Worm (Caenorhabditis elegans): ENCODE results near the gene Y43C5B.2.

The Y43C5B.2 gene

DNA sequence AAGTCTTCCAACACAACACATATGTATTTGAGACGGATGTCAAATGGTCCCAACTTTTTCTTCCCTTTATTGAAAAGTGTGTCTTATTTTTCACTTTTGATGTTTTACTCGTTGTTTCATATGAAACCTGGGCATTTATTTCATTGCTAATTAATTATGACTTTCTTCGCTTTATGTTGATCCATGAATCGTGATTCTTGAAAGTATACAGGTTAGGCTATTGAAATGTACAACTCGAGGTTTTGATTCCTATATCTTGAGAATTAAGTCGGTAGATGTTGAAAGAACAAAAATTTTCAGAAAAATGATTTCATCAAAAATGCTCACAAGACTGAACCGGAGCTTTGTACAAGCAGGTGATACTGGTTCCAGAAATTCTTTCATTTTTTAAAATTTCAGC is 35.0 kb upstream of the Y43C5B.2 start, which contains the start of gene nfu-1:
TSS of gene nfu-1 (plus strand) at position 301 of the 400 bp plus-strand sequence.
- no peak for TF ChIP-seq T26A5.8 (tag; optimal IDR thresholded peaks at IDR 0.05)
- no peak for TF ChIP-seq ztf-6 (GFP tag; IDR thresholded peaks at IDR 0.05)
- TF ChIP-seq lin-26 (GFP tag; IDR thresholded peaks at IDR 0.05), result no peak
- TF ChIP-seq madf-6 (GFP tag; IDR thresholded peaks at IDR 0.05), result peak; percentile 41; the same call in 1 of the 2 replicates
- TF ChIP-seq tbx-9 (tag; optimal IDR thresholded peaks at IDR 0.05; ENCODE audit: borderline replicate concordance), result no peak
- TF ChIP-seq mxl-1 (tag; optimal IDR thresholded peaks at IDR 0.05), result no peak
- TF ChIP-seq dpff-1 (tag; optimal IDR thresholded peaks at IDR 0.05), result no peak
- no peak for TF ChIP-seq F39B2.1 (GFP tag; IDR thresholded peaks at IDR 0.05)
- no peak for TF ChIP-seq gei-17 (GFP tag; optimal IDR thresholded peaks at IDR 0.05)
- TF ChIP-seq madf-10 (tag; optimal IDR thresholded peaks at IDR 0.05), result no peak
- TF ChIP-seq unc-62 (GFP tag; optimal IDR thresholded peaks at IDR 0.05), result no peak
- no peak for TF ChIP-seq let-526 (GFP tag; IDR thresholded peaks at IDR 0.05)
- TF ChIP-seq akir-1 (GFP tag; optimal IDR thresholded peaks at IDR 0.05), result no peak
- no peak for TF ChIP-seq rec-8 (tag; optimal IDR thresholded peaks at IDR 0.05)
- TF ChIP-seq nfya-1 (tag; optimal IDR thresholded peaks at IDR 0.05; ENCODE audit: borderline replicate concordance, insufficient read depth), result no peak
- no peak for TF ChIP-seq ama-1 (optimal IDR thresholded peaks at IDR 0.05)
- TF ChIP-seq ama-1 (GFP tag; optimal IDR thresholded peaks at IDR 0.05), result peak in 1 of 2 experiments; percentile 41
- TF ChIP-seq nhr-120 (GFP tag; IDR thresholded peaks at IDR 0.05), result no peak
- no peak for TF ChIP-seq Y56A3A.18 (GFP tag; IDR thresholded peaks at IDR 0.05)
- no peak for TF ChIP-seq sea-2 (GFP tag; IDR thresholded peaks at IDR 0.05)
- TF ChIP-seq F33H1.4 (GFP tag; IDR thresholded peaks at IDR 0.05), result no peak
- no peak for TF ChIP-seq chd-7 (tag; optimal IDR thresholded peaks at IDR 0.05)
- no peak for TF ChIP-seq xnd-1 (tag; optimal IDR thresholded peaks at IDR 0.05)
- no peak for TF ChIP-seq pbrm-1 (GFP tag; IDR thresholded peaks at IDR 0.05)
- TF ChIP-seq attf-5 (GFP tag; optimal IDR thresholded peaks at IDR 0.05), result no peak
- no peak for TF ChIP-seq tbp1 (GFP tag; optimal IDR thresholded peaks at IDR 0.05)
- TF ChIP-seq sdz-38 (tag; optimal IDR thresholded peaks at IDR 0.05), result no peak
- no peak for TF ChIP-seq bed-1 (GFP tag; IDR thresholded peaks at IDR 0.05)
- TF ChIP-seq rcor-1 (GFP tag; IDR thresholded peaks at IDR 0.05), result no peak
- TF ChIP-seq sptf-2 (GFP tag; optimal IDR thresholded peaks at IDR 0.05), result no peak
- TF ChIP-seq snpc-3.4 (tag; optimal IDR thresholded peaks at IDR 0.05), result no peak
- TF ChIP-seq ztf-22 (GFP tag; optimal IDR thresholded peaks at IDR 0.05), result no peak
- TF ChIP-seq egl-44 (GFP tag; IDR thresholded peaks at IDR 0.05), result no peak
- TF ChIP-seq hrde-1 (tag; optimal IDR thresholded peaks at IDR 0.05; ENCODE audit: borderline replicate concordance), result no peak
- no peak for TF ChIP-seq F23B12.7 (tag; optimal IDR thresholded peaks at IDR 0.05; ENCODE audit: insufficient read depth)
- TF ChIP-seq dox-1 (GFP tag; IDR thresholded peaks at IDR 0.05), result no peak
- no peak for TF ChIP-seq F49E8.2 (tag; optimal IDR thresholded peaks at IDR 0.05; ENCODE audit: insufficient read depth)
- TF ChIP-seq mel-28 (tag; optimal IDR thresholded peaks at IDR 0.05; ENCODE audit: borderline replicate concordance), result no peak
- TF ChIP-seq B0336.3 (GFP tag; IDR thresholded peaks at IDR 0.05), result peak; percentile 29; the same call in 1 of the 2 replicates
- no peak for TF ChIP-seq D2030.7 (GFP tag; IDR thresholded peaks at IDR 0.05)
- TF ChIP-seq somi-1 (GFP tag; optimal IDR thresholded peaks at IDR 0.05), result no peak
- TF ChIP-seq ekl-4 (GFP tag; IDR thresholded peaks at IDR 0.05), result peak; percentile 45
- TF ChIP-seq hsf-1 (GFP tag; IDR thresholded peaks at IDR 0.05), result 0 out of 2 replicates have a peak, but pooled peaks have one; percentile 11
- TF ChIP-seq aptf-3 (GFP tag; IDR thresholded peaks at IDR 0.05), result no peak
- TF ChIP-seq fkh-3 (tag; optimal IDR thresholded peaks at IDR 0.05), result no peak
